Worm (Caenorhabditis elegans): ENCODE measurements around the gene atg-4.2.

The atg-4.2 gene

ce11 chrIV:11651965-11652453 is 15.8 kb upstream of the atg-4.2 start, which contains the start of the genes acl-3 and ndub-6:
Gene acl-3, minus strand, starts transcription at chrIV:11652023.
Gene ndub-6, plus strand, starts transcription at chrIV:11652403.
- no peak for TF ChIP-seq ztf-11 (tag; optimal IDR thresholded peaks at IDR 0.05)
- TF ChIP-seq M03D4.4 (tag; optimal IDR thresholded peaks at IDR 0.05), result no peak
- no peak for TF ChIP-seq tbx-8 (GFP tag; optimal IDR thresholded peaks at IDR 0.05)
- no peak for TF ChIP-seq ham-2 (GFP tag; optimal IDR thresholded peaks at IDR 0.05)
- no peak for TF ChIP-seq ceh-39 (tag; optimal IDR thresholded peaks at IDR 0.05)
- no peak for TF ChIP-seq elt-1 (tag; optimal IDR thresholded peaks at IDR 0.05; ENCODE audit: borderline replicate concordance, insufficient read depth)
- no peak for TF ChIP-seq sem-2 (GFP tag; optimal IDR thresholded peaks at IDR 0.05)

ce11 chrIV:11655370-11655769 is 12.5 kb upstream of the atg-4.2 start, which contains the start of gene ent-1:
Gene ent-1, minus strand, starts transcription at chrIV:11655470.
- TF ChIP-seq elt-1 (tag; optimal IDR thresholded peaks at IDR 0.05; ENCODE audit: borderline replicate concordance, insufficient read depth) (no peak), nhr-76 (tag; optimal IDR thresholded peaks at IDR 0.05) (no peak), sem-2 (GFP tag; optimal IDR thresholded peaks at IDR 0.05) (no peak)

DNA sequence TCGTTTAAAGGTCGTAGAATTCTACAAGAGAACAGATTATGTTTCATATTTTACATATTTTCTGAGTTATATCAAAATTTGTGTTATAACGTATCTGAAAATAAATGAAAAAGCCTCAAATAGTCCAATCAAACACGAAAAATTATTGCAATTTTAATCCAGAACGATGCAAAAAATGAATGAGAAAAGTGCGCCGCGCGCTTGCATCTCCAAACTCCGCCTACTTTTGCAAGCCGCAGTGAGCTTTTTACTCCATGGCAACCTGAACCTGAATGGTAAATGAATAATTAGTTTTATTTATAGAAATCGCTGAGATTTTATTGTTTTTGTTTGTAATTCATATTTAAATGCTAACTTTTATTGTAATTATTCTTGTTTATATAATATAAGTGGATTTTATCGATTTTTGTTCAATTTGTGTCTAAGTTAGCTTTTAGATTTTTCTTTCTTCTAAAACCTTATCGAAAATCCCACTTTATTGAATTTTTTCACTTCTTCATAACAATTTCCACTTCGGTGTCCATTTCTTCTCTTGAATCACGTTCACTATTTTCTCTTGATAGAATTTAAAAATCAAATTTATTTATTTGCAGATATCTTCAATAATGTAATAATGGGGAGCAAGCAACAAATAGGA is 11.6 kb upstream of the atg-4.2 start, which contains the start of gene ZK809.5:
ZK809.5 (plus strand) TSS at position 587 of the 637 bp plus-strand sequence.
- TF ChIP-seq M03D4.4 (tag; optimal IDR thresholded peaks at IDR 0.05) (no peak), nhr-2 (tag; optimal IDR thresholded peaks at IDR 0.05) (no peak), ham-2 (GFP tag; optimal IDR thresholded peaks at IDR 0.05) (peak; percentile 20), ces-1 (GFP tag; optimal IDR thresholded peaks at IDR 0.05) (peak; percentile 21), ceh-43 (GFP tag; optimal IDR thresholded peaks at IDR 0.05) (peak; percentile 13), mab-5 (tag; optimal IDR thresholded peaks at IDR 0.05) (no peak), flh-1 (GFP tag; optimal IDR thresholded peaks at IDR 0.05) (no peak), unc-39 (tag; optimal IDR thresholded peaks at IDR 0.05) (no peak)

ce11 chrIV:11659794-11660312 is 8.0 kb upstream of the atg-4.2 start, which contains the start of gene ZK792.1:
Gene ZK792.1, plus strand, starts transcription at chrIV:11659844.
- no peak for TF ChIP-seq nhr-28 (tag; optimal IDR thresholded peaks at IDR 0.05)
- TF ChIP-seq ceh-83 (GFP tag; optimal IDR thresholded peaks at IDR 0.05), result no peak
- no peak for TF ChIP-seq pha-4 (tag; optimal IDR thresholded peaks at IDR 0.05)
- no peak for TF ChIP-seq mls-2 (tag; optimal IDR thresholded peaks at IDR 0.05)
- TF ChIP-seq unc-120 (tag; optimal IDR thresholded peaks at IDR 0.05; ENCODE audit: poor library complexity, severe bottlenecking), result no peak
- no peak for TF ChIP-seq nhr-237 (tag; optimal IDR thresholded peaks at IDR 0.05)
- no peak for TF ChIP-seq zip-8 (tag; optimal IDR thresholded peaks at IDR 0.05)
- no peak for TF ChIP-seq unc-62 (GFP tag; optimal IDR thresholded peaks at IDR 0.05)
- TF ChIP-seq ces-1 (GFP tag; optimal IDR thresholded peaks at IDR 0.05), result no peak
- no peak for TF ChIP-seq nhr-2 (tag; optimal IDR thresholded peaks at IDR 0.05)
- no peak for TF ChIP-seq sem-2 (GFP tag; optimal IDR thresholded peaks at IDR 0.05)
- no peak for TF ChIP-seq cnd-1 (tag; optimal IDR thresholded peaks at IDR 0.05)
- TF ChIP-seq ham-2 (GFP tag; optimal IDR thresholded peaks at IDR 0.05), result no peak

ce11 chrIV:11665010-11665409 is 2.8 kb upstream of the atg-4.2 start, which contains the start of gene ZK809.9:
Gene ZK809.9, plus strand, starts transcription at chrIV:11665310.
- no peak for TF ChIP-seq nhr-2 (tag; optimal IDR thresholded peaks at IDR 0.05)
- TF ChIP-seq pha-4 (tag; optimal IDR thresholded peaks at IDR 0.05), result no peak
- no peak for TF ChIP-seq ceh-83 (GFP tag; optimal IDR thresholded peaks at IDR 0.05)
- TF ChIP-seq elt-3 (tag; optimal IDR thresholded peaks at IDR 0.05), result no peak
- TF ChIP-seq zip-8 (tag; optimal IDR thresholded peaks at IDR 0.05), result no peak
- TF ChIP-seq elt-1 (tag; optimal IDR thresholded peaks at IDR 0.05; ENCODE audit: borderline replicate concordance, insufficient read depth), result no peak
- no peak for TF ChIP-seq ham-2 (GFP tag; optimal IDR thresholded peaks at IDR 0.05)
- TF ChIP-seq M03D4.4 (tag; optimal IDR thresholded peaks at IDR 0.05), result no peak
- no peak for TF ChIP-seq nhr-12 (tag; optimal IDR thresholded peaks at IDR 0.05)
- no peak for TF ChIP-seq cnd-1 (tag; optimal IDR thresholded peaks at IDR 0.05)
- TF ChIP-seq lin-32 (GFP tag; optimal IDR thresholded peaks at IDR 0.05), result no peak
- TF ChIP-seq nhr-237 (tag; optimal IDR thresholded peaks at IDR 0.05), result no peak
- TF ChIP-seq unc-39 (tag; optimal IDR thresholded peaks at IDR 0.05), result no peak
- no peak for TF ChIP-seq ztf-11 (tag; optimal IDR thresholded peaks at IDR 0.05)
- no peak for TF ChIP-seq unc-62 (GFP tag; optimal IDR thresholded peaks at IDR 0.05)
- TF ChIP-seq blmp-1 (tag; optimal IDR thresholded peaks at IDR 0.05), result no peak
- no peak for TF ChIP-seq sptf-1 (tag; optimal IDR thresholded peaks at IDR 0.05)
- TF ChIP-seq tbx-8 (GFP tag; optimal IDR thresholded peaks at IDR 0.05), result no peak
- no peak for TF ChIP-seq mab-5 (tag; optimal IDR thresholded peaks at IDR 0.05)
- TF ChIP-seq drap-1 (GFP tag; optimal IDR thresholded peaks at IDR 0.05), result no peak

Measured in whole organism, mixed stage, embryonic.